Fruit fly (Drosophila melanogaster) whole organism, wandering third instar larva: ENCODE results near the gene CG15385.

ENCODE experiments used
- Abd-B ChIP-seq: fragments of >200 bp; optimal IDR thresholded peaks from 2 replicates; lab custom pipeline; 2017; ENCODE audit warnings: missing biosample characterization, missing genetic modification characterization
- CG9705 ChIP-seq: fragments of 200-800 bp; sonication (Bioruptor generic); optimal IDR thresholded peaks from 2 replicates; lab custom pipeline; 2018; ENCODE audit warnings: missing biosample characterization, mild to moderate bottlenecking, missing genetic modification characterization
- Dfd ChIP-seq: fragments of >200 bp; optimal IDR thresholded peaks from 2 replicates; lab custom pipeline; 2017; ENCODE audit warnings: missing biosample characterization, missing genetic modification characterization
- Dif ChIP-seq: fragments of 200-275, 200-300 bp; sonication (Bioruptor generic); optimal IDR thresholded peaks from 2 replicates; lab custom pipeline; 2018; ENCODE audit warnings: missing biosample characterization, missing genetic modification characterization; ENCODE audit not compliant: partially characterized antibody
- Mio ChIP-seq: sonication (Bioruptor generic); optimal IDR thresholded peaks from 2 replicates; lab custom pipeline; 2016; ENCODE audit warnings: missing biosample characterization, missing genetic modification characterization
- N ChIP-seq: fragments of >200 bp; optimal IDR thresholded peaks from 2 replicates; lab custom pipeline; 2018; ENCODE audit warnings: missing biosample characterization, missing external identifiers, missing genetic modification characterization
- OdsH ChIP-seq: fragments of 200-800 bp; sonication (Bioruptor generic); optimal IDR thresholded peaks from 2 replicates; lab custom pipeline; 2016; ENCODE audit warnings: missing biosample characterization, mild to moderate bottlenecking, missing genetic modification characterization
- br ChIP-seq: fragments of 200-800 bp; sonication (Bioruptor generic); optimal IDR thresholded peaks from 2 replicates; lab custom pipeline; 2016; ENCODE audit warnings: missing biosample characterization, missing genetic modification characterization
- brk ChIP-seq: fragments of 200-800 bp; sonication (Bioruptor generic); optimal IDR thresholded peaks from 2 replicates; lab custom pipeline; 2016; ENCODE audit warnings: missing biosample characterization, mild to moderate bottlenecking, missing genetic modification characterization
- fru ChIP-seq: fragments of 200-800 bp; sonication (Bioruptor generic); optimal IDR thresholded peaks from 3 replicates; lab custom pipeline; 2016; ENCODE audit warnings: missing biosample characterization, mild to moderate bottlenecking, missing genetic modification characterization
- h ChIP-seq: fragments of 200-800 bp; sonication (Bioruptor generic); optimal IDR thresholded peaks from 3 replicates; lab custom pipeline; 2016; ENCODE audit warnings: missing biosample characterization, mild to moderate bottlenecking, missing genetic modification characterization
- psq ChIP-seq: fragments of 200-800 bp; sonication (Bioruptor generic); optimal IDR thresholded peaks from 3 replicates; lab custom pipeline; 2017; ENCODE audit warnings: missing biosample characterization, mild to moderate bottlenecking, missing genetic modification characterization, moderate library complexity
- rgr ChIP-seq: fragments of 200-800 bp; sonication (Bioruptor generic); optimal IDR thresholded peaks from 3 replicates; lab custom pipeline; 2016; ENCODE audit warnings: missing biosample characterization, mild to moderate bottlenecking, missing genetic modification characterization

dm6 chr2L:2172460-2173121, 39.8 kb downstream of the CG15385 start:
- TF ChIP-seq OdsH (GFP tag; lab: Kevin White, UChicago) = no peak
- no peak for TF ChIP-seq psq
- TF ChIP-seq h = no peak
- TF ChIP-seq br (GFP tag; lab: Kevin White, UChicago) = no peak
- TF ChIP-seq brk (GFP tag; lab: Kevin White, UChicago) = no peak
- no peak for TF ChIP-seq Dfd (GFP tag; lab: Kevin White, UChicago)
- TF ChIP-seq rgr (GFP tag; lab: Kevin White, UChicago) = no peak
- no peak for TF ChIP-seq fru
- no peak for TF ChIP-seq Mio (GFP tag; lab: Kevin White, UChicago)
- no peak for TF ChIP-seq N (GFP tag; lab: Kevin White, UChicago)
- no peak for TF ChIP-seq CG9705 (GFP tag; lab: Kevin White, UChicago)
- no peak for TF ChIP-seq Abd-B
- TF ChIP-seq Dif (GFP tag; lab: Kevin White, UChicago) = no peak
